4 fruit fly cellular contexts compared by ENCODE assay signal in the genomic region with DNA sequence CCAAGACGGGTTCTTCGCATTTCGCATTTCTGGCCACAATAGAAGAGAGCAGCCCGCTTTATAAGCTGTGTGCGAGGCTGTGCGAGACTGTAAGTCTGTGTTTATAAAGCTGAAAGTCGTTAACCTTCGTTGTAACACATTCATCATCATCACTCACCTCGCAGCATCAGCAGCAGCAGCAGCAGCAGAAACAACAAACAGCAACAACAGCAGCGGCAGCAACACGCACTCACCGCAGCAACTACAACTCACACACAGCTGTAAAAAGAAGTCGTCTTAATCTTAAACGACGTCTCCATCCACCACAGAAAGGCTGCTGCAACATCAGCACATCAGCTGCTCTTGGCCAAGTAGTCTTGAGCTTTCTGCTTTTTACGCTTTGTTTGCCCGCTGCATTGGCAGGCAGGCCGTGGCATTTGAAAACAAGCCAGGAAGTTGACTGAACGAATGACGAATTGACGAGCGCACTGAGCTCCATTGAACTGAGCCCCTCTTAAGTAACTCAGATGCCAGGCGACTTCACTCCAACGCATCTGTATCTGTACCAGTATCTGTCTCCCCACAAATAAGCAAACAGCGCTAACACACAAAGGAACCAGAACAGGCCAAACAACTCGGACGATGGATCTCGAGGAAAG.
A peak's percentile ranks its signal among the peaks of the same experiment; 100 is the strongest.
TF ChIP-seq lines count a peak whose summit lies in the region.

No protein-coding gene starts in this region.

- no peak for TF ChIP-seq CTCF in whole organism, embryonic (GFP tag; optimal IDR thresholded peaks at IDR 0.05; lab: Kevin White, UChicago)

TF ChIP-seq in whole organism, embryonic, 481 proteins besides CTCF, POLR2A, EP300 and RAD21 (continues in another document):
- TF ChIP-seq vnd (GFP tag; IDR thresholded peaks at IDR 0.05; lab: Robert Waterston, UW; ENCODE audit: partially characterized antibody): no peak
- no peak for TF ChIP-seq CG1647 (GFP tag; optimal IDR thresholded peaks at IDR 0.05; lab: Kevin White, UChicago)
- TF ChIP-seq CG6175 (GFP tag; IDR thresholded peaks at IDR 0.05; lab: Robert Waterston, UW): no peak
- no peak for TF ChIP-seq CrebB (tag; optimal IDR thresholded peaks at IDR 0.05; lab: Kevin White, UChicago)
- TF ChIP-seq gsb-n (tag; optimal IDR thresholded peaks at IDR 0.05; lab: Kevin White, UChicago): no peak
- TF ChIP-seq Xrp1 (GFP tag; IDR thresholded peaks at IDR 0.05; lab: Robert Waterston, UW): no peak
- no peak for TF ChIP-seq toy (GFP tag; IDR thresholded peaks at IDR 0.05; lab: Robert Waterston, UW)
- no peak for TF ChIP-seq bigmax (GFP tag; optimal IDR thresholded peaks at IDR 0.05; lab: Kevin White, UChicago)
- TF ChIP-seq CG13287 (GFP tag; IDR thresholded peaks at IDR 0.05; lab: Robert Waterston, UW; ENCODE audit: partially characterized antibody): no peak
- TF ChIP-seq CG7357 (GFP tag; IDR thresholded peaks at IDR 0.05; lab: Robert Waterston, UW): no peak
- TF ChIP-seq CG4328 (GFP tag; optimal IDR thresholded peaks at IDR 0.05; lab: Kevin White, UChicago): no peak
- TF ChIP-seq slou (GFP tag; optimal IDR thresholded peaks at IDR 0.05; lab: Kevin White, UChicago): no peak
- TF ChIP-seq z (GFP tag; IDR thresholded peaks at IDR 0.05; lab: Robert Waterston, UW): 0 out of 3 replicates have a peak, but pooled peaks have one; percentile 32
- no peak for TF ChIP-seq Nf-YA (GFP tag; IDR thresholded peaks at IDR 0.05; lab: Robert Waterston, UW)
- TF ChIP-seq ranshi (GFP tag; IDR thresholded peaks at IDR 0.05; lab: Robert Waterston, UW): no peak
- TF ChIP-seq Ets65A (GFP tag; lab: Kevin White, UChicago): peak; percentile 65
- no peak for TF ChIP-seq gt (GFP tag; IDR thresholded peaks at IDR 0.05; lab: Robert Waterston, UW)
- TF ChIP-seq Scr (GFP tag; IDR thresholded peaks at IDR 0.05; lab: Robert Waterston, UW; ENCODE audit: partially characterized antibody): no peak
- TF ChIP-seq danr (GFP tag; IDR thresholded peaks at IDR 0.05; lab: Robert Waterston, UW): no peak
- TF ChIP-seq Six4 (GFP tag; optimal IDR thresholded peaks at IDR 0.05; lab: Kevin White, UChicago): no peak
- TF ChIP-seq CG2678 (tag; optimal IDR thresholded peaks at IDR 0.05; lab: Kevin White, UChicago): no peak
- no peak for TF ChIP-seq Usf (GFP tag; optimal IDR thresholded peaks at IDR 0.05; lab: Kevin White, UChicago)

TF ChIP-seq in whole organism, prepupa, 60 proteins besides CTCF, POLR2A, EP300 and RAD21:
- no peak for TF ChIP-seq CG11762 (GFP tag; optimal IDR thresholded peaks at IDR 0.05; lab: Kevin White, UChicago; ENCODE audit: insufficient read depth)
- TF ChIP-seq ss (GFP tag; optimal IDR thresholded peaks at IDR 0.05; lab: Kevin White, UChicago): peak in 1 of 2 experiments; percentile 5
- TF ChIP-seq CG15336 (GFP tag; IDR thresholded peaks at IDR 0.05; lab: Robert Waterston, UW): no peak
- peak; percentile 71 for TF ChIP-seq svp (GFP tag; lab: Kevin White, UChicago)
- no peak for TF ChIP-seq esn (GFP tag; optimal IDR thresholded peaks at IDR 0.05; lab: Kevin White, UChicago)
TF ChIP-seq in whole organism, prepupa: peak in this region for 2.

TF ChIP-seq in whole organism, pupa, 21 proteins besides CTCF, POLR2A, EP300 and RAD21:
- TF ChIP-seq EcR (GFP tag; optimal IDR thresholded peaks at IDR 0.05; lab: Kevin White, UChicago) (peak; percentile 78), CG4496 (GFP tag; IDR thresholded peaks at IDR 0.05; lab: Robert Waterston, UW) (no peak)

TF ChIP-seq in whole organism, wandering third instar larva, 38 proteins besides CTCF, POLR2A, EP300 and RAD21:
- TF ChIP-seq sage (GFP tag; optimal IDR thresholded peaks at IDR 0.05; lab: Kevin White, UChicago): no peak
- TF ChIP-seq jim (GFP tag; optimal IDR thresholded peaks at IDR 0.05; lab: Kevin White, UChicago): no peak
- TF ChIP-seq pan (optimal IDR thresholded peaks at IDR 0.05; lab: Kevin White, UChicago): no peak
- TF ChIP-seq Rel (GFP tag; optimal IDR thresholded peaks at IDR 0.05; lab: Kevin White, UChicago): no peak
- TF ChIP-seq Rel (tag; optimal IDR thresholded peaks at IDR 0.05; lab: Kevin White, UChicago): no peak
- no peak for TF ChIP-seq CG9705 (GFP tag; optimal IDR thresholded peaks at IDR 0.05; lab: Kevin White, UChicago)
- peak; percentile 61 for TF ChIP-seq Dfd (GFP tag; optimal IDR thresholded peaks at IDR 0.05; lab: Kevin White, UChicago)
- TF ChIP-seq Vsx2 (GFP tag; optimal IDR thresholded peaks at IDR 0.05; lab: Kevin White, UChicago; ENCODE audit: partially characterized antibody): no peak
- no peak for TF ChIP-seq fru (GFP tag; optimal IDR thresholded peaks at IDR 0.05; lab: Kevin White, UChicago)
- TF ChIP-seq psq (GFP tag; optimal IDR thresholded peaks at IDR 0.05; lab: Kevin White, UChicago): no peak
